Fruit fly (Drosophila melanogaster): Measurements from ENCODE around the gene GCS1.

GCS1 gene

dm6 chrX:11326213-11326731 is 21.5 kb downstream of the GCS1 start (continued):
- TF ChIP-seq sd (tag; optimal IDR thresholded peaks at IDR 0.05) (peak; percentile 79), her (GFP tag; optimal IDR thresholded peaks at IDR 0.05) (peak; percentile 49), unc-4 (GFP tag; IDR thresholded peaks at IDR 0.05; ENCODE audit: partially characterized antibody) (no peak), HLH54F (GFP tag; optimal IDR thresholded peaks at IDR 0.05) (peak; percentile 47), dm (GFP tag; optimal IDR thresholded peaks at IDR 0.05) (no peak), Drgx (GFP tag; IDR thresholded peaks at IDR 0.05) (peak; percentile 62), Usf (GFP tag; optimal IDR thresholded peaks at IDR 0.05) (peak; percentile 22), pros (GFP tag; optimal IDR thresholded peaks at IDR 0.05) (peak; percentile 14), Sin3A (optimal IDR thresholded peaks at IDR 0.05) (no peak), toy (GFP tag; IDR thresholded peaks at IDR 0.05) (no peak), org-1 (GFP tag; optimal IDR thresholded peaks at IDR 0.05) (peak; percentile 67), fu2 (GFP tag; optimal IDR thresholded peaks at IDR 0.05) (peak; percentile 5), sima (GFP tag; optimal IDR thresholded peaks at IDR 0.05) (no peak), CG15514 (GFP tag; optimal IDR thresholded peaks at IDR 0.05) (peak; percentile 66), prd (optimal IDR thresholded peaks at IDR 0.05) (no peak), prd (GFP tag; IDR thresholded peaks at IDR 0.05) (peak; percentile 52), dati (GFP tag; IDR thresholded peaks at IDR 0.05) (0 out of 2 replicates have a peak, but pooled peaks have one; percentile 28), chm (GFP tag; IDR thresholded peaks at IDR 0.05) (peak; percentile 57; the same call in 1 of the 2 replicates), CG18476 (GFP tag; optimal IDR thresholded peaks at IDR 0.05) (peak; percentile 30), gfzf (GFP tag; optimal IDR thresholded peaks at IDR 0.05) (no peak), CG15696 (tag; optimal IDR thresholded peaks at IDR 0.05) (peak; percentile 42), danr (GFP tag; IDR thresholded peaks at IDR 0.05) (0 out of 2 replicates have a peak, but pooled peaks have one; percentile 37), CG5180 (GFP tag; optimal IDR thresholded peaks at IDR 0.05) (peak; percentile 53), CG17802 (tag; optimal IDR thresholded peaks at IDR 0.05) (peak; percentile 3), CG6254 (GFP tag; optimal IDR thresholded peaks at IDR 0.05) (peak; percentile 60), sna (GFP tag; IDR thresholded peaks at IDR 0.05; ENCODE audit: partially characterized antibody) (no peak), CG12104 (GFP tag; optimal IDR thresholded peaks at IDR 0.05) (peak; percentile 55), Scr (GFP tag; IDR thresholded peaks at IDR 0.05; ENCODE audit: partially characterized antibody) (no peak), hth (optimal IDR thresholded peaks at IDR 0.05) (no peak), bowl (GFP tag; IDR thresholded peaks at IDR 0.05) (no peak), Dad (GFP tag; optimal IDR thresholded peaks at IDR 0.05) (peak; percentile 9), zfh2 (GFP tag; optimal IDR thresholded peaks at IDR 0.05) (peak; percentile 42), CG14050 (GFP tag; IDR thresholded peaks at IDR 0.05) (peak; percentile 40; the same call in 1 of the 3 replicates), Ets65A (GFP tag) (peak; percentile 87), lilli (GFP tag; optimal IDR thresholded peaks at IDR 0.05) (peak; percentile 75), vnd (GFP tag; IDR thresholded peaks at IDR 0.05; ENCODE audit: partially characterized antibody) (no peak), CG1529 (GFP tag; optimal IDR thresholded peaks at IDR 0.05) (peak; percentile 57), al (GFP tag; IDR thresholded peaks at IDR 0.05) (peak; percentile 48), mld (GFP tag; IDR thresholded peaks at IDR 0.05; ENCODE audit: partially characterized antibody) (no peak), chn (GFP tag; optimal IDR thresholded peaks at IDR 0.05) (peak; percentile 26), CG30431 (GFP tag; optimal IDR thresholded peaks at IDR 0.05) (peak; percentile 27), CG17612 (GFP tag; IDR thresholded peaks at IDR 0.05) (no peak), CG31388 (GFP tag; optimal IDR thresholded peaks at IDR 0.05) (no peak), CG4328 (GFP tag; optimal IDR thresholded peaks at IDR 0.05) (peak; percentile 51), D19A (tag; optimal IDR thresholded peaks at IDR 0.05) (peak; percentile 60), ind (GFP tag; optimal IDR thresholded peaks at IDR 0.05) (peak; percentile 58), Xbp1 (GFP tag; optimal IDR thresholded peaks at IDR 0.05) (peak; percentile 68), HLH4C (GFP tag; IDR thresholded peaks at IDR 0.05; ENCODE audit: partially characterized antibody) (no peak), Antp (GFP tag; optimal IDR thresholded peaks at IDR 0.05) (peak; percentile 41), Meics (GFP tag; optimal IDR thresholded peaks at IDR 0.05) (peak; percentile 71), CG11695 (GFP tag; IDR thresholded peaks at IDR 0.05) (peak; percentile 82)
